Fruit fly (Drosophila melanogaster) Kc167 (cell line): ENCODE measurements around the gene CG18749.

Experiments used
- Sin3A ChIP-seq: fragments of >200 bp; optimal IDR thresholded peaks from 2 replicates; lab custom pipeline; 2018; ENCODE audit warnings: missing external identifiers
- psq ChIP-seq: fragments of >200 bp; optimal IDR thresholded peaks from 2 replicates; lab custom pipeline; 2017; ENCODE audit warnings: missing external identifiers
- ttk ChIP-seq: sonication (Bioruptor generic); optimal IDR thresholded peaks from 2 replicates; lab custom pipeline; 2017; ENCODE audit warnings: missing external identifiers

DNA sequence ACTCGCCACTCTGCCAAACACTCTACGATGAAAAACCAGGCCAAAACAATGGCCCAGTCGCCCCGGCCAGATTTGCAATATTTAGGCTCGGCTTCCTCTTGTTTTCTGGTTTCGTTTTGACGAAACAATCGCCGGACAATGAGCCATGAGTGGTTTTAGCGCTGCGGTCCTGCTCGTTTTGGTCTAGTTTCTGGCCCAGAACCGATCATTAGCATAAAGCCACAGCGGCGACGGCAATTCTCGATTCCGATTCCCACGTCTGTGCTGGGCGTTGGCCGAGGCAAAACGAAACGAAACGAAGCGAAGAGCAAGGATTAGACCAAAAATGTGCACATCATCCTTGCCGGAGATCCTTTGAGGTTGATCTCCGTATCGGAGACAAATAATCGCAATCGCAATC, 40.5 kb upstream of the CG18749 start:
- TF ChIP-seq ttk (lab: Kevin White, UChicago) (no peak), psq (lab: Kevin White, UChicago) (no peak), Sin3A (no peak)
